Fruit fly (Drosophila melanogaster): Measurements from ENCODE around the gene CG17564.
A peak's percentile ranks its signal among the peaks of the same experiment; 100 is the strongest.

DNA sequence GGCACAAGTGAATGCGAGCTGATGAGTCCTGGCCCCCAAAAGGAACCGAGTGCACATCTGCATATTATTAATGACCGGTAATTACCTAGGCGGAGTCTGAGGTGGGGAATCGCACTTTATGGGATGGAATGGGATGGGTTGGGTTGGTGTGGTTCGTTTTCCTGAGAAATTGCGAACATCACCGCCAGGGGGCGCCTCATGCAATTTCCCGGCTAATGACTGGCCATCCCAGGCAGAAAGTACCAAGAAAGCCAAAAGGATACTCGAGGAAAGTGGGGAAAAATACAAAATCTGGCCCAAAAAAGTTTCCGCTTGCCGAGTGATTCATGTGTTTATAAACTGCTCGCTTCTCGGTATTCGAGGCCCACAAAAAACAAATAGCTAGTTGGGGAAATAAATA is 19.6 kb upstream of the CG17564 start:
- TF ChIP-seq CG8478 (optimal IDR thresholded peaks at IDR 0.05): no peak
- TF ChIP-seq CTCF (optimal IDR thresholded peaks at IDR 0.05): peak; percentile 82 to 86

All from S2 (cell line).